Fruit fly (Drosophila melanogaster) whole organism, embryonic: ENCODE results near the gene Claspin.
A peak's percentile ranks its signal among the peaks of the same experiment; 100 is the strongest.

Experiments used
- Atf6 ChIP-seq: fragments of 200-800 bp; sonication (Bioruptor generic); IDR thresholded peaks from 2 replicates; pipeline ENCODE4 v1.3.6; 2022; ENCODE audit warnings: missing biosample characterization, missing genetic modification characterization
- Blimp-1 ChIP-seq: fragments of 200-800 bp; sonication (Bioruptor generic); optimal IDR thresholded peaks from 3 replicates; lab custom pipeline; 2018; ENCODE audit warnings: missing biosample characterization, missing genetic modification characterization, mild to moderate bottlenecking, moderate library complexity, missing genetic modification reagents
- CG10274 ChIP-seq: fragments of 200-800 bp; sonication (Bioruptor generic); optimal IDR thresholded peaks from 3 replicates; lab custom pipeline; 2017; ENCODE audit warnings: missing biosample characterization, mild to moderate bottlenecking, missing genetic modification characterization
- CG10366 ChIP-seq: fragments of 200-800 bp; sonication (Bioruptor generic); IDR thresholded peaks from 2 replicates; pipeline ENCODE4 v1.3.6; 2022; ENCODE audit warnings: missing biosample characterization, missing genetic modification characterization
- CG11085 ChIP-seq: fragments of 200-800 bp; sonication (Bioruptor generic); IDR thresholded peaks from 2 replicates; pipeline ENCODE4 v1.3.6; 2022; ENCODE audit warnings: missing biosample characterization, missing genetic modification characterization
- CG12659 ChIP-seq: fragments of 200-800 bp; sonication (Bioruptor generic); optimal IDR thresholded peaks from 3 replicates; lab custom pipeline; 2017; ENCODE audit warnings: mild to moderate bottlenecking, missing biosample characterization, missing genetic modification reagents, missing genetic modification characterization
- CG1603 ChIP-seq: fragments of 200-800 bp; sonication (Bioruptor generic); optimal IDR thresholded peaks from 2 replicates; lab custom pipeline; 2019; ENCODE audit warnings: missing biosample characterization, mild to moderate bottlenecking, missing genetic modification characterization, moderate library complexity
- CG17361 ChIP-seq: fragments of 200-800 bp; sonication (Bioruptor generic); IDR thresholded peaks from 3 replicates; pipeline ENCODE4 v1.3.6; 2022; ENCODE audit warnings: missing biosample characterization, missing genetic modification characterization
- CG2199 ChIP-seq: fragments of 200-800 bp; sonication (Bioruptor generic); IDR thresholded peaks from 3 replicates; pipeline ENCODE4 v1.3.6; 2022; ENCODE audit warnings: missing biosample characterization, missing genetic modification characterization
- CG2712 ChIP-seq: fragments of 200-800 bp; optimal IDR thresholded peaks from 3 replicates; lab custom pipeline; 2019; ENCODE audit warnings: missing biosample characterization, mild to moderate bottlenecking, missing genetic modification characterization, moderate library complexity
- CG31441 ChIP-seq: fragments of 200-800 bp; sonication (Bioruptor generic); IDR thresholded peaks from 2 replicates; pipeline ENCODE4 v1.3.6; 2022; ENCODE audit warnings: missing biosample characterization, missing genetic modification characterization
- CG3407 ChIP-seq: fragments of 200-800 bp; sonication (Bioruptor generic); optimal IDR thresholded peaks from 2 replicates; lab custom pipeline; 2018; ENCODE audit warnings: missing biosample characterization, mild to moderate bottlenecking, missing genetic modification characterization
- CG34422 ChIP-seq: fragments of 200-800 bp; sonication (Bioruptor generic); IDR thresholded peaks from 3 replicates; pipeline ENCODE4 v1.3.6; 2022; ENCODE audit warnings: missing biosample characterization, missing genetic modification characterization
- CG4707 ChIP-seq: fragments of 200-800 bp; sonication (Bioruptor generic); optimal IDR thresholded peaks from 2 replicates; lab custom pipeline; 2018; ENCODE audit warnings: missing biosample characterization, mild to moderate bottlenecking, missing genetic modification characterization, moderate library complexity
- CG5245 ChIP-seq: fragments of 200-800 bp; sonication (Bioruptor generic); optimal IDR thresholded peaks from 3 replicates; lab custom pipeline; 2016; ENCODE audit warnings: missing biosample characterization, missing genetic modification characterization
- CG6254 ChIP-seq: fragments of 200-800 bp; sonication (Bioruptor generic); optimal IDR thresholded peaks from 3 replicates; lab custom pipeline; 2017; ENCODE audit warnings: mild to moderate bottlenecking, missing biosample characterization, missing genetic modification reagents, missing genetic modification characterization
- CHES-1-like ChIP-seq: fragments of 200-800 bp; sonication (Bioruptor generic); optimal IDR thresholded peaks from 2 replicates; lab custom pipeline; 2016; ENCODE audit warnings: missing biosample characterization, missing genetic modification characterization
- CTCF ChIP-seq: fragments of 200-800 bp; sonication (Bioruptor generic); optimal IDR thresholded peaks from 2 replicates; lab custom pipeline; 2017; ENCODE audit warnings: missing biosample characterization, mild to moderate bottlenecking, missing genetic modification characterization, moderate library complexity
- Doc2 ChIP-seq: fragments of 200-800 bp; sonication (Bioruptor generic); IDR thresholded peaks from 2 replicates; pipeline ENCODE4 v1.3.6; 2022; ENCODE audit warnings: missing biosample characterization, missing genetic modification characterization
- Drgx ChIP-seq: fragments of 200-800 bp; sonication (Bioruptor generic); IDR thresholded peaks from 2 replicates; pipeline ENCODE4 v1.3.6; 2022; ENCODE audit warnings: missing biosample characterization, missing genetic modification characterization
- Hey ChIP-seq: fragments of 200-800 bp; sonication (Bioruptor generic); optimal IDR thresholded peaks from 3 replicates; lab custom pipeline; 2018; ENCODE audit warnings: missing biosample characterization, mild to moderate bottlenecking, missing genetic modification characterization
- HmgD ChIP-seq: fragments of 200-800 bp; sonication (Bioruptor generic); optimal IDR thresholded peaks from 3 replicates; lab custom pipeline; 2016; ENCODE audit warnings: missing biosample characterization, missing genetic modification characterization
- Sox100B ChIP-seq: fragments of 200-800 bp; sonication (Bioruptor generic); optimal IDR thresholded peaks from 3 replicates; lab custom pipeline; 2018; ENCODE audit warnings: missing biosample characterization, mild to moderate bottlenecking, missing genetic modification characterization
- Sox102F ChIP-seq: fragments of 200-800 bp; sonication (Bioruptor generic); optimal IDR thresholded peaks from 2 replicates; lab custom pipeline; 2018; ENCODE audit warnings: missing biosample characterization, mild to moderate bottlenecking, missing genetic modification characterization, moderate library complexity
- Sry-β ChIP-seq: fragments of 200-800 bp; sonication (Bioruptor generic); optimal IDR thresholded peaks from 2 replicates; lab custom pipeline; 2018; ENCODE audit warnings: missing biosample characterization, mild to moderate bottlenecking, missing genetic modification characterization, moderate library complexity
- Usf ChIP-seq: fragments of 200-800 bp; sonication (Bioruptor generic); optimal IDR thresholded peaks from 2 replicates; lab custom pipeline; 2017; ENCODE audit warnings: missing genotype, missing biosample characterization, missing genetic modification characterization
- Xbp1 ChIP-seq: fragments of 200-800 bp; sonication (Bioruptor generic); optimal IDR thresholded peaks from 3 replicates; lab custom pipeline; 2016; ENCODE audit warnings: missing biosample characterization, mild to moderate bottlenecking, missing genetic modification characterization
- Xrp1 ChIP-seq: fragments of 200-800 bp; sonication (Bioruptor generic); IDR thresholded peaks from 2 replicates; pipeline ENCODE4 v1.3.6; 2022; ENCODE audit warnings: missing biosample characterization, missing genetic modification characterization
- ash1 ChIP-seq: fragments of 200-800 bp; sonication (Bioruptor generic); optimal IDR thresholded peaks from 2 replicates; lab custom pipeline; 2018; ENCODE audit warnings: missing biosample characterization, mild to moderate bottlenecking, missing genetic modification characterization
- bsh ChIP-seq, 2 experiments: fragments of 200-800 bp; sonication (Bioruptor generic); optimal IDR thresholded peaks; 2 replicates each; lab custom pipeline; 2017 to 2018; ENCODE audit warnings: mild to moderate bottlenecking in 2 of 2, missing biosample characterization in 2 of 2, missing genetic modification characterization in 2 of 2, moderate library complexity in 1 of 2
- chinmo ChIP-seq: fragments of 200-800 bp; sonication (Bioruptor generic); IDR thresholded peaks from 4 replicates; pipeline ENCODE4 v1.3.6; 2022; ENCODE audit warnings: missing biosample characterization, missing genetic modification characterization; ENCODE audit not compliant: partially characterized antibody
- chm ChIP-seq: fragments of 200-800 bp; sonication (Bioruptor generic); IDR thresholded peaks from 2 replicates; pipeline ENCODE4 v1.3.6; 2022; ENCODE audit warnings: missing biosample characterization, missing genetic modification characterization
- ci ChIP-seq: fragments of 200-800 bp; sonication (Bioruptor generic); IDR thresholded peaks from 3 replicates; pipeline ENCODE4 v1.3.6; 2022; ENCODE audit warnings: missing biosample characterization, missing genetic modification characterization
- dysf ChIP-seq: fragments of 200-800 bp; sonication (Bioruptor generic); IDR thresholded peaks from 3 replicates; pipeline ENCODE4 v1.3.6; 2022; ENCODE audit warnings: missing biosample characterization, missing genetic modification characterization
- ems ChIP-seq: fragments of 200-800 bp; sonication (Bioruptor generic); optimal IDR thresholded peaks from 3 replicates; lab custom pipeline; 2016; ENCODE audit warnings: missing biosample characterization, missing genetic modification characterization
- en ChIP-seq: fragments of 200-800 bp; sonication (Bioruptor generic); optimal IDR thresholded peaks from 2 replicates; lab custom pipeline; 2016; ENCODE audit warnings: missing biosample characterization, missing genetic modification characterization
- fd96Cb ChIP-seq: fragments of 200-800 bp; sonication (Bioruptor generic); optimal IDR thresholded peaks from 2 replicates; lab custom pipeline; 2018; ENCODE audit warnings: missing biosample characterization, mild to moderate bottlenecking, missing genetic modification characterization, moderate library complexity
- gem ChIP-seq: fragments of 200-800 bp; sonication (Bioruptor generic); optimal IDR thresholded peaks from 2 replicates; lab custom pipeline; 2019; ENCODE audit warnings: missing biosample characterization, mild to moderate bottlenecking, missing genetic modification characterization, moderate library complexity
- gfzf ChIP-seq: fragments of 200-800 bp; sonication (Bioruptor generic); optimal IDR thresholded peaks from 2 replicates; lab custom pipeline; 2016; ENCODE audit warnings: missing biosample characterization, mild to moderate bottlenecking, missing genetic modification characterization, moderate library complexity
- insv ChIP-seq, 2 experiments: fragments of 200-800 bp; sonication (Bioruptor generic); optimal IDR thresholded peaks; 3 replicates each; lab custom pipeline; 2016 to 2018; ENCODE audit warnings: missing biosample characterization in 2 of 2, missing genetic modification characterization in 2 of 2
- jing ChIP-seq: fragments of 200-800 bp; sonication (Bioruptor generic); optimal IDR thresholded peaks from 2 replicates; lab custom pipeline; 2018; ENCODE audit warnings: missing biosample characterization, mild to moderate bottlenecking, missing genetic modification characterization
- nom ChIP-seq: fragments of 200-800 bp; sonication (Bioruptor generic); optimal IDR thresholded peaks from 2 replicates; lab custom pipeline; 2017; ENCODE audit warnings: missing biosample characterization, missing genetic modification characterization, mild to moderate bottlenecking, moderate library complexity, missing genetic modification reagents
- ranshi ChIP-seq: fragments of 200-800 bp; sonication (Bioruptor generic); IDR thresholded peaks from 2 replicates; pipeline ENCODE4 v1.3.6; 2022; ENCODE audit warnings: missing biosample characterization, missing genetic modification characterization
- sd ChIP-seq: fragments of 200-800 bp; sonication (Bioruptor generic); optimal IDR thresholded peaks from 3 replicates; lab custom pipeline; 2018; ENCODE audit warnings: missing biosample characterization, mild to moderate bottlenecking, missing genetic modification characterization, moderate library complexity
- slou ChIP-seq: fragments of 200-800 bp; sonication (Bioruptor generic); optimal IDR thresholded peaks from 3 replicates; lab custom pipeline; 2016; ENCODE audit warnings: missing biosample characterization, missing genetic modification characterization
- slp2 ChIP-seq: fragments of 200-800 bp; sonication (Bioruptor generic); optimal IDR thresholded peaks from 2 replicates; lab custom pipeline; 2016; ENCODE audit warnings: missing biosample characterization, missing genetic modification characterization
- so ChIP-seq: fragments of 200-800 bp; sonication (Bioruptor generic); IDR thresholded peaks from 3 replicates; pipeline ENCODE4 v1.3.6; 2022; ENCODE audit warnings: missing biosample characterization, missing genetic modification characterization
- unc-4 ChIP-seq: fragments of 200-800 bp; sonication (Bioruptor generic); IDR thresholded peaks from 2 replicates; pipeline ENCODE4 v1.3.6; 2022; ENCODE audit warnings: missing biosample characterization, missing genetic modification characterization; ENCODE audit not compliant: partially characterized antibody
- vfl ChIP-seq: fragments of 200-800 bp; sonication (Bioruptor generic); optimal IDR thresholded peaks from 2 replicates; lab custom pipeline; 2016; ENCODE audit warnings: missing biosample characterization, missing genetic modification characterization
- vvl ChIP-seq: fragments of 200-800 bp; sonication (Bioruptor generic); IDR thresholded peaks from 2 replicates; pipeline ENCODE4 v1.3.6; 2022; ENCODE audit warnings: missing biosample characterization, missing genetic modification characterization

Claspin gene

dm6 chr3L:4302088-4302487 is 11.2 kb upstream of the Claspin start (continued):
- TF ChIP-seq ranshi (GFP tag; lab: Robert Waterston, UW) (no peak), slp2 (no peak), CG3407 (GFP tag; lab: Kevin White, UChicago) (no peak), CG17361 (GFP tag; lab: Robert Waterston, UW) (peak; percentile 31; the same call in 1 of the 3 replicates), CTCF (GFP tag; lab: Kevin White, UChicago) (no peak), Doc2 (GFP tag; lab: Robert Waterston, UW) (no peak), CG10366 (GFP tag; lab: Robert Waterston, UW) (no peak), so (GFP tag; lab: Robert Waterston, UW) (no peak), CG6254 (GFP tag; lab: Kevin White, UChicago) (no peak), insv (GFP tag; optimal IDR thresholded peaks at IDR 0.05; lab: Kevin White, UChicago) (no peak), CG12659 (GFP tag; lab: Kevin White, UChicago) (no peak), vfl (GFP tag; lab: Kevin White, UChicago) (no peak), Atf6 (no peak), Sox100B (peak; percentile 4), fd96Cb (tag; lab: Kevin White, UChicago) (peak; percentile 1), en (GFP tag; lab: Kevin White, UChicago) (no peak), gem (tag; lab: Kevin White, UChicago) (peak; percentile 13), CHES-1-like (GFP tag; lab: Kevin White, UChicago) (no peak), chinmo (GFP tag; lab: Robert Waterston, UW) (no peak), unc-4 (GFP tag; lab: Robert Waterston, UW) (no peak), Sox102F (GFP tag; lab: Kevin White, UChicago) (peak; percentile 7), CG11085 (GFP tag; lab: Robert Waterston, UW) (no peak), CG5245 (no peak), Sry-β (GFP tag; lab: Kevin White, UChicago) (no peak), CG4707 (no peak), gfzf (GFP tag; lab: Kevin White, UChicago) (no peak), HmgD (no peak), CG2199 (GFP tag; lab: Robert Waterston, UW) (no peak), Xbp1 (GFP tag; lab: Kevin White, UChicago) (no peak), CG31441 (GFP tag; lab: Robert Waterston, UW) (0 out of 2 replicates have a peak, but pooled peaks have one; percentile 10)

- TF ChIP-seq Drgx (GFP tag; lab: Robert Waterston, UW) (peak; percentile 95), Usf (GFP tag; lab: Kevin White, UChicago) (no peak), ash1 (GFP tag; lab: Kevin White, UChicago) (no peak), CG10274 (GFP tag; lab: Kevin White, UChicago) (no peak), ci (0 out of 3 replicates have a peak, but pooled peaks have one; percentile 8), dysf (0 out of 3 replicates have a peak, but pooled peaks have one; percentile 21), gem (tag; lab: Kevin White, UChicago) (peak; percentile 16), CG1603 (tag; lab: Kevin White, UChicago) (peak; percentile 11), Xrp1 (peak; percentile 44; the same call in 1 of the 2 replicates), Hey (tag; lab: Kevin White, UChicago) (no peak), sd (tag; lab: Kevin White, UChicago) (no peak), Sox102F (GFP tag; lab: Kevin White, UChicago) (peak; percentile 0), CG2712 (peak; percentile 33), vvl (0 out of 2 replicates have a peak, but pooled peaks have one; percentile 26), CG34422 (GFP tag; lab: Robert Waterston, UW) (no peak), bsh (GFP tag; optimal IDR thresholded peaks at IDR 0.05; lab: Kevin White, UChicago) (peak in 1 of 2 experiments; percentile 31), slou (GFP tag; lab: Kevin White, UChicago) (no peak), ems (no peak), Blimp-1 (GFP tag; lab: Kevin White, UChicago) (peak; percentile 96), nom (GFP tag; lab: Kevin White, UChicago) (peak; percentile 25), jing (GFP tag; lab: Kevin White, UChicago) (no peak), chm (GFP tag; lab: Robert Waterston, UW) (peak; percentile 29; the same call in 1 of the 2 replicates)
These were observed 8.9 kb upstream of the Claspin start for dm6 chr3L:4304244-4304959.
